Fruit fly (Drosophila melanogaster) whole organism, pupa: ENCODE measurements around the gene CG11322.

ENCODE experiments used
- CG12605 ChIP-seq: fragments of 200-800 bp; sonication (Bioruptor generic); IDR thresholded peaks from 2 replicates; pipeline ENCODE4 v1.3.6; 2022; ENCODE audit warnings: missing biosample characterization, missing genetic modification characterization
- CG15710 ChIP-seq: fragments of 200-800 bp; sonication (Bioruptor generic); optimal IDR thresholded peaks from 2 replicates; lab custom pipeline; 2018; ENCODE audit warnings: missing biosample characterization, mild to moderate bottlenecking, missing genetic modification characterization, moderate library complexity
- CG32121 ChIP-seq: fragments of 200-800 bp; sonication (Bioruptor generic); IDR thresholded peaks from 2 replicates; pipeline ENCODE4 v1.3.6; 2022; ENCODE audit warnings: missing biosample characterization, missing genetic modification characterization
- CG34367 ChIP-seq: fragments of 200-800 bp; sonication (Bioruptor generic); optimal IDR thresholded peaks from 2 replicates; lab custom pipeline; 2018; ENCODE audit warnings: missing biosample characterization, mild to moderate bottlenecking, missing genetic modification characterization
- CG9948 ChIP-seq: fragments of 200-800 bp; sonication (Bioruptor generic); optimal IDR thresholded peaks from 2 replicates; lab custom pipeline; 2018; ENCODE audit warnings: missing biosample characterization, mild to moderate bottlenecking, missing genetic modification characterization, moderate library complexity
- D1 ChIP-seq: fragments of 200-800 bp; sonication (Bioruptor generic); optimal IDR thresholded peaks from 2 replicates; lab custom pipeline; 2018; ENCODE audit warnings: missing biosample characterization, mild to moderate bottlenecking, missing genetic modification characterization, moderate library complexity
- EcR ChIP-seq: fragments of 200-800 bp; sonication (Bioruptor generic); optimal IDR thresholded peaks from 3 replicates; lab custom pipeline; 2019; ENCODE audit warnings: missing biosample characterization, missing genetic modification characterization, mild to moderate bottlenecking, moderate library complexity, missing genetic modification reagents
- Ets98B ChIP-seq: fragments of 200-800 bp; sonication (Bioruptor generic); IDR thresholded peaks from 2 replicates; pipeline ENCODE4 v1.3.6; 2022; ENCODE audit warnings: missing biosample characterization, missing genetic modification characterization
- Pif1A ChIP-seq: fragments of 200-800 bp; sonication (Bioruptor generic); optimal IDR thresholded peaks from 3 replicates; lab custom pipeline; 2016; ENCODE audit warnings: missing biosample characterization, missing genetic modification characterization
- Pif1B ChIP-seq: fragments of 200-800 bp; sonication (Bioruptor generic); optimal IDR thresholded peaks from 3 replicates; lab custom pipeline; 2016; ENCODE audit warnings: missing biosample characterization, missing genetic modification characterization
- Snoo ChIP-seq: fragments of 200-800 bp; sonication (Bioruptor generic); optimal IDR thresholded peaks from 3 replicates; lab custom pipeline; 2017; ENCODE audit warnings: missing biosample characterization, mild to moderate bottlenecking, missing genetic modification characterization, inconsistent platforms
- gl ChIP-seq: fragments of 200-800 bp; sonication (Bioruptor generic); optimal IDR thresholded peaks from 2 replicates; lab custom pipeline; 2018; ENCODE audit warnings: missing biosample characterization, mild to moderate bottlenecking, missing genetic modification characterization
- rn ChIP-seq: fragments of 200-800 bp; sonication (Bioruptor generic); IDR thresholded peaks from 2 replicates; pipeline ENCODE4 v1.3.6; 2022; ENCODE audit warnings: missing biosample characterization, missing genetic modification characterization

dm6 chr2L:6723750-6724503 lies 35.5 kb downstream of the CG11322 start, which contains the start of gene Liprin-alpha:
- no peak for TF ChIP-seq CG12605 (GFP tag; lab: Robert Waterston, UW)
- no peak for TF ChIP-seq EcR (GFP tag; lab: Kevin White, UChicago)
- TF ChIP-seq rn (GFP tag; lab: Robert Waterston, UW) = no peak
- no peak for TF ChIP-seq Pif1A (GFP tag; lab: Kevin White, UChicago)
- no peak for TF ChIP-seq CG34367 (tag; lab: Kevin White, UChicago)
- TF ChIP-seq CG32121 (GFP tag; lab: Robert Waterston, UW) = no peak
- no peak for TF ChIP-seq CG9948 (tag; lab: Kevin White, UChicago)
- no peak for TF ChIP-seq Ets98B
- TF ChIP-seq CG15710 (tag; lab: Kevin White, UChicago) = no peak
- TF ChIP-seq gl (tag; lab: Kevin White, UChicago) = no peak
- no peak for TF ChIP-seq Snoo (tag; lab: Kevin White, UChicago)
- TF ChIP-seq D1 = no peak
- no peak for TF ChIP-seq Pif1B
